Fruit fly (Drosophila melanogaster) whole organism, embryonic: Measurements from ENCODE around the gene CG7916.

ENCODE experiments used
- Asciz ChIP-seq: fragments of 200-800 bp; sonication (Bioruptor generic); optimal IDR thresholded peaks from 2 replicates; lab custom pipeline; 2017; ENCODE audit warnings: missing biosample characterization, mild to moderate bottlenecking, missing genetic modification characterization, missing genetic modification reagents
- CG10147 ChIP-seq: fragments of 200-800 bp; sonication (Bioruptor generic); optimal IDR thresholded peaks from 2 replicates; lab custom pipeline; 2019; ENCODE audit warnings: missing biosample characterization, mild to moderate bottlenecking, missing genetic modification characterization, moderate library complexity
- CG10267 ChIP-seq: fragments of 200-800 bp; sonication (Bioruptor generic); optimal IDR thresholded peaks from 2 replicates; lab custom pipeline; 2018; ENCODE audit warnings: missing biosample characterization, mild to moderate bottlenecking, missing genetic modification characterization, moderate library complexity
- CG11398 ChIP-seq: fragments of 200-800 bp; sonication (Bioruptor generic); optimal IDR thresholded peaks from 2 replicates; lab custom pipeline; 2016; ENCODE audit warnings: missing biosample characterization, missing genetic modification characterization
- CG11504 ChIP-seq: fragments of 200-800 bp; sonication (Bioruptor generic); optimal IDR thresholded peaks from 3 replicates; lab custom pipeline; 2019; ENCODE audit warnings: missing biosample characterization, mild to moderate bottlenecking, missing genetic modification characterization, moderate library complexity
- CG12659 ChIP-seq: fragments of 200-800 bp; sonication (Bioruptor generic); optimal IDR thresholded peaks from 3 replicates; lab custom pipeline; 2017; ENCODE audit warnings: mild to moderate bottlenecking, missing biosample characterization, missing genetic modification reagents, missing genetic modification characterization
- CG13424 ChIP-seq: fragments of 200-800 bp; sonication (Bioruptor generic); optimal IDR thresholded peaks from 2 replicates; lab custom pipeline; 2019; ENCODE audit warnings: missing biosample characterization, mild to moderate bottlenecking, missing genetic modification characterization, moderate library complexity
- CG14710 ChIP-seq: fragments of 200-800 bp; sonication (Bioruptor generic); optimal IDR thresholded peaks from 3 replicates; lab custom pipeline; 2019; ENCODE audit warnings: missing biosample characterization, mild to moderate bottlenecking, missing genetic modification characterization, moderate library complexity
- CG17359 ChIP-seq: fragments of 200-800 bp; sonication (Bioruptor generic); optimal IDR thresholded peaks from 3 replicates; lab custom pipeline; 2018; ENCODE audit warnings: missing biosample characterization, mild to moderate bottlenecking, missing genetic modification characterization, moderate library complexity
- CG17829 ChIP-seq: fragments of 200-800 bp; optimal IDR thresholded peaks from 2 replicates; lab custom pipeline; 2019; ENCODE audit warnings: missing biosample characterization, mild to moderate bottlenecking, missing genetic modification characterization, moderate library complexity
- CG18262 ChIP-seq: fragments of 200-800 bp; optimal IDR thresholded peaks from 3 replicates; lab custom pipeline; 2019; ENCODE audit warnings: missing biosample characterization, mild to moderate bottlenecking, missing genetic modification characterization, moderate library complexity
- CG2129 ChIP-seq: fragments of 200-800 bp; sonication (Bioruptor generic); IDR thresholded peaks from 2 replicates; pipeline ENCODE4 v1.3.6; 2022; ENCODE audit warnings: missing biosample characterization, missing genetic modification characterization; ENCODE audit not compliant: partially characterized antibody
- CG2875 ChIP-seq: fragments of 200-800 bp; sonication (Bioruptor generic); optimal IDR thresholded peaks from 2 replicates; lab custom pipeline; 2017; ENCODE audit warnings: missing biosample characterization, mild to moderate bottlenecking, missing genetic modification characterization, missing genetic modification reagents
- CG33557 ChIP-seq: fragments of 200-800 bp; sonication (Bioruptor generic); optimal IDR thresholded peaks from 2 replicates; lab custom pipeline; 2019; ENCODE audit warnings: missing biosample characterization, mild to moderate bottlenecking, missing genetic modification characterization, moderate library complexity
- CG3407 ChIP-seq: fragments of 200-800 bp; sonication (Bioruptor generic); optimal IDR thresholded peaks from 2 replicates; lab custom pipeline; 2018; ENCODE audit warnings: missing biosample characterization, mild to moderate bottlenecking, missing genetic modification characterization
- CG4820 ChIP-seq: fragments of 200-800 bp; sonication (Bioruptor generic); optimal IDR thresholded peaks from 3 replicates; lab custom pipeline; 2016; ENCODE audit warnings: missing biosample characterization, missing genetic modification characterization
- CG7271 ChIP-seq: fragments of 200-800 bp; sonication (Bioruptor generic); optimal IDR thresholded peaks from 2 replicates; lab custom pipeline; 2018; ENCODE audit warnings: missing biosample characterization, mild to moderate bottlenecking, missing genetic modification characterization, moderate library complexity
- CG7556 ChIP-seq: fragments of 200-800 bp; sonication (Bioruptor generic); optimal IDR thresholded peaks from 2 replicates; lab custom pipeline; 2017; ENCODE audit warnings: missing biosample characterization, mild to moderate bottlenecking, missing genetic modification characterization
- CG7839 ChIP-seq: fragments of 200-800 bp; sonication (Bioruptor generic); optimal IDR thresholded peaks from 3 replicates; lab custom pipeline; 2018; ENCODE audit warnings: missing biosample characterization, mild to moderate bottlenecking, missing genetic modification characterization, moderate library complexity
- CG8924 ChIP-seq: fragments of 200-800 bp; optimal IDR thresholded peaks from 3 replicates; lab custom pipeline; 2019; ENCODE audit warnings: missing biosample characterization, mild to moderate bottlenecking, missing genetic modification characterization, moderate library complexity
- Dbx ChIP-seq: fragments of 200-800 bp; sonication (Bioruptor generic); IDR thresholded peaks from 3 replicates; pipeline ENCODE4 v1.3.6; 2022; ENCODE audit warnings: missing biosample characterization, missing genetic modification characterization
- Dek ChIP-seq: fragments of 200-800 bp; sonication (Bioruptor generic); optimal IDR thresholded peaks from 3 replicates; lab custom pipeline; 2019; ENCODE audit warnings: missing biosample characterization, mild to moderate bottlenecking, missing genetic modification characterization, moderate library complexity
- Dp ChIP-seq: fragments of 200-800 bp; sonication (Bioruptor generic); optimal IDR thresholded peaks from 2 replicates; lab custom pipeline; 2018; ENCODE audit warnings: missing biosample characterization, mild to moderate bottlenecking, missing genetic modification characterization, moderate library complexity
- Eip74EF ChIP-seq, 2 experiments: fragments of 200-800 bp in 1 of 2; fragments of >200 bp in 1 of 2; sonication (Bioruptor generic) in 1 of 2; optimal IDR thresholded peaks; 2 replicates each; lab custom pipeline; 2017 to 2019; ENCODE audit warnings: missing biosample characterization in 2 of 2, missing genetic modification characterization in 2 of 2, mild to moderate bottlenecking in 1 of 2, moderate library complexity in 1 of 2
- Hr51 ChIP-seq, 2 experiments: fragments of 200-800 bp; sonication (Bioruptor generic); optimal IDR thresholded peaks; 2 replicates in 1 of 2; 3 replicates in 1 of 2; lab custom pipeline; 2016 to 2018; ENCODE audit warnings: missing biosample characterization in 2 of 2, missing genetic modification characterization in 2 of 2, mild to moderate bottlenecking in 1 of 2, moderate library complexity in 1 of 2
- MESR4 ChIP-seq: fragments of 200-800 bp; sonication (Bioruptor generic); optimal IDR thresholded peaks from 2 replicates; lab custom pipeline; 2018; ENCODE audit warnings: missing biosample characterization, mild to moderate bottlenecking, missing genetic modification characterization, moderate library complexity
- Nf-YB ChIP-seq: fragments of 200-800 bp; sonication (Bioruptor generic); optimal IDR thresholded peaks from 3 replicates; lab custom pipeline; 2019; ENCODE audit warnings: missing biosample characterization, mild to moderate bottlenecking, missing genetic modification characterization, moderate library complexity
- Oli ChIP-seq: fragments of 200-800 bp; sonication (Bioruptor generic); optimal IDR thresholded peaks from 2 replicates; lab custom pipeline; 2018; ENCODE audit warnings: missing biosample characterization, mild to moderate bottlenecking, missing genetic modification characterization, moderate library complexity
- Ptx1 ChIP-seq: fragments of 200-800 bp; sonication (Bioruptor generic); IDR thresholded peaks from 2 replicates; pipeline ENCODE4 v1.3.6; 2022; ENCODE audit warnings: missing biosample characterization, missing genetic modification characterization
- Ssrp ChIP-seq: fragments of 200-800 bp; sonication (Bioruptor generic); optimal IDR thresholded peaks from 2 replicates; lab custom pipeline; 2018; ENCODE audit warnings: missing biosample characterization, mild to moderate bottlenecking, missing genetic modification characterization, moderate library complexity
- Xbp1 ChIP-seq: fragments of 200-800 bp; sonication (Bioruptor generic); optimal IDR thresholded peaks from 3 replicates; lab custom pipeline; 2016; ENCODE audit warnings: missing biosample characterization, mild to moderate bottlenecking, missing genetic modification characterization
- bigmax ChIP-seq: fragments of 200-800 bp; sonication (Bioruptor generic); optimal IDR thresholded peaks from 2 replicates; lab custom pipeline; 2018; ENCODE audit warnings: missing biosample characterization, mild to moderate bottlenecking, missing genetic modification characterization
- cato ChIP-seq: fragments of 200-800 bp; sonication (Bioruptor generic); optimal IDR thresholded peaks from 2 replicates; lab custom pipeline; 2016; ENCODE audit warnings: missing biosample characterization, missing genetic modification characterization, borderline replicate concordance
- corto ChIP-seq: fragments of 200-800 bp; sonication (Bioruptor generic); optimal IDR thresholded peaks from 2 replicates; lab custom pipeline; 2016; ENCODE audit warnings: missing biosample characterization, mild to moderate bottlenecking, missing genetic modification characterization, moderate library complexity
- eve ChIP-seq, 2 experiments: fragments of >200 bp; optimal IDR thresholded peaks; 2 replicates each; lab custom pipeline; 2017; ENCODE audit warnings: missing biosample characterization in 2 of 2, missing genetic modification characterization in 2 of 2
- grn ChIP-seq: fragments of 200-800 bp; sonication (Bioruptor generic); optimal IDR thresholded peaks from 3 replicates; lab custom pipeline; 2017; ENCODE audit warnings: missing biosample characterization, missing genetic modification characterization
- h ChIP-seq: fragments of >200 bp; optimal IDR thresholded peaks from 2 replicates; lab custom pipeline; 2017
- ham ChIP-seq: fragments of 200-800 bp; sonication (Bioruptor generic); IDR thresholded peaks from 2 replicates; pipeline ENCODE4 v1.3.6; 2022; ENCODE audit warnings: missing biosample characterization, missing genetic modification characterization
- jing ChIP-seq: fragments of 200-800 bp; sonication (Bioruptor generic); optimal IDR thresholded peaks from 2 replicates; lab custom pipeline; 2018; ENCODE audit warnings: missing biosample characterization, mild to moderate bottlenecking, missing genetic modification characterization
- jumu ChIP-seq: fragments of 200-800 bp; sonication (Bioruptor generic); optimal IDR thresholded peaks from 3 replicates; lab custom pipeline; 2016; ENCODE audit warnings: missing biosample characterization, missing genetic modification characterization
- p53 ChIP-seq: fragments of 200-800 bp; sonication (Bioruptor generic); optimal IDR thresholded peaks from 2 replicates; lab custom pipeline; 2016; ENCODE audit warnings: missing biosample characterization, missing genetic modification characterization
- phol ChIP-seq: fragments of 200-800 bp; sonication (Bioruptor generic); optimal IDR thresholded peaks from 3 replicates; lab custom pipeline; 2018; ENCODE audit warnings: missing biosample characterization, mild to moderate bottlenecking, missing genetic modification characterization, moderate library complexity
- pros ChIP-seq: fragments of 200-800 bp; sonication (Bioruptor generic); optimal IDR thresholded peaks from 3 replicates; lab custom pipeline; 2019; ENCODE audit warnings: missing biosample characterization, mild to moderate bottlenecking, missing genetic modification characterization, moderate library complexity
- psq ChIP-seq: fragments of 200-800 bp; sonication (Bioruptor generic); optimal IDR thresholded peaks from 2 replicates; lab custom pipeline; 2017; ENCODE audit warnings: missing biosample characterization, missing genetic modification characterization
- schlank ChIP-seq: fragments of 200-800 bp; sonication (Bioruptor generic); optimal IDR thresholded peaks from 2 replicates; lab custom pipeline; 2018; ENCODE audit warnings: missing biosample characterization, mild to moderate bottlenecking, missing genetic modification characterization
- slp2 ChIP-seq: fragments of 200-800 bp; sonication (Bioruptor generic); optimal IDR thresholded peaks from 2 replicates; lab custom pipeline; 2016; ENCODE audit warnings: missing biosample characterization, missing genetic modification characterization
- so ChIP-seq: fragments of 200-800 bp; sonication (Bioruptor generic); IDR thresholded peaks from 3 replicates; pipeline ENCODE4 v1.3.6; 2022; ENCODE audit warnings: missing biosample characterization, missing genetic modification characterization
- tio ChIP-seq: fragments of 200-800 bp; sonication (Bioruptor generic); optimal IDR thresholded peaks from 2 replicates; lab custom pipeline; 2017; ENCODE audit warnings: missing biosample characterization, missing genetic modification characterization, inconsistent platforms
- vfl ChIP-seq: fragments of 200-800 bp; sonication (Bioruptor generic); optimal IDR thresholded peaks from 2 replicates; lab custom pipeline; 2016; ENCODE audit warnings: missing biosample characterization, missing genetic modification characterization
- zfh1 ChIP-seq: fragments of 200-800 bp; sonication (Bioruptor generic); IDR thresholded peaks from 3 replicates; pipeline ENCODE4 v1.3.6; 2022; ENCODE audit warnings: missing biosample characterization, missing genetic modification characterization

The CG7916 gene

DNA sequence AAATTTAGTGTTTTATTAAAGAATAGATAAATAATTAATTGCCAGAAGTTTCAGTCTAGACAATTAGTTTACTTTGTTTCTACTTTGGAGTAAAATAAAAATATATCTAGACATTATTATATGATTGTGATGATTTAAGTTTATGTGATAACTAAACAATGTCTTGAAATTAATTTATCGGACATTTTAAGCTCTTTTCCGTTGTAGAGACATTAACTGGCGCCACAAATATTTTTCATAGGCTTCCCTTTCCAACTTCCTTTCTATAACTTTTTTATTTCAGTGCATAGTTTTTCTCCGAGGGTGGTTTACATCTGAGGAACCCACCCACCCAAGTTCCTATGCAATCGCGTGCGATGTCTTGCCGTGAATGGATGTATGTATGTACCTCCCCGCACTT, 30.1 kb downstream of the CG7916 start (continued):
- no peak for TF ChIP-seq p53 (GFP tag; lab: Kevin White, UChicago)
- 0 out of 3 replicates have a peak, but pooled peaks have one; percentile 30 for TF ChIP-seq zfh1
- TF ChIP-seq CG10267, result peak; percentile 20
- TF ChIP-seq Eip74EF (GFP tag; optimal IDR thresholded peaks at IDR 0.05; lab: Kevin White, UChicago), result peak in 1 of 2 experiments; percentile 15
- no peak for TF ChIP-seq Dek (tag; lab: Kevin White, UChicago)
- TF ChIP-seq CG7271 (tag; lab: Kevin White, UChicago), result no peak
- TF ChIP-seq Dp (GFP tag; lab: Kevin White, UChicago), result no peak
- peak; percentile 80 for TF ChIP-seq CG18262
- no peak for TF ChIP-seq jumu (GFP tag; lab: Kevin White, UChicago)
- TF ChIP-seq Nf-YB (GFP tag; lab: Kevin White, UChicago), result peak; percentile 17
- TF ChIP-seq CG7556 (GFP tag; lab: Kevin White, UChicago), result peak; percentile 67
- peak; percentile 29 for TF ChIP-seq tio
- TF ChIP-seq CG17829 (tag; lab: Kevin White, UChicago), result peak; percentile 35
- no peak for TF ChIP-seq so (GFP tag; lab: Robert Waterston, UW)
- peak; percentile 41 for TF ChIP-seq Asciz (GFP tag; lab: Kevin White, UChicago)
- peak; percentile 60 for TF ChIP-seq CG14710
- no peak for TF ChIP-seq corto
- no peak for TF ChIP-seq CG2129 (GFP tag; lab: Robert Waterston, UW)
- no peak for TF ChIP-seq schlank (tag; lab: Kevin White, UChicago)
- peak; percentile 70 for TF ChIP-seq pros (GFP tag; lab: Kevin White, UChicago)
- TF ChIP-seq jing, result no peak
- no peak for TF ChIP-seq grn (GFP tag; lab: Kevin White, UChicago)
- peak; percentile 25 for TF ChIP-seq Xbp1 (GFP tag; lab: Kevin White, UChicago)
- peak; percentile 16 for TF ChIP-seq CG12659
- peak; percentile 24 for TF ChIP-seq CG3407 (GFP tag; lab: Kevin White, UChicago)
- peak; percentile 37 for TF ChIP-seq CG33557
- no peak for TF ChIP-seq cato (GFP tag; lab: Kevin White, UChicago)
- TF ChIP-seq slp2 (GFP tag; lab: Kevin White, UChicago), result no peak
- no peak for TF ChIP-seq psq
- TF ChIP-seq Hr51 (GFP tag; optimal IDR thresholded peaks at IDR 0.05; lab: Kevin White, UChicago), result peak in 1 of 2 experiments; percentile 37
- TF ChIP-seq CG2875 (GFP tag; lab: Kevin White, UChicago), result peak; percentile 11
- peak in 1 of 2 experiments; percentile 51 for TF ChIP-seq eve (GFP tag; optimal IDR thresholded peaks at IDR 0.05; lab: Kevin White, UChicago)
- no peak for TF ChIP-seq h (lab: Kevin White, UChicago)
- no peak for TF ChIP-seq bigmax
- no peak for TF ChIP-seq vfl (GFP tag; lab: Kevin White, UChicago)
- peak; percentile 47 for TF ChIP-seq CG8924 (tag; lab: Kevin White, UChicago)
- peak; percentile 26 for TF ChIP-seq CG4820 (GFP tag; lab: Kevin White, UChicago)
- peak; percentile 60 for TF ChIP-seq Oli
- peak; percentile 61 for TF ChIP-seq CG7839
- 0 out of 2 replicates have a peak, but pooled peaks have one; percentile 11 for TF ChIP-seq Ptx1 (GFP tag; lab: Robert Waterston, UW)
- peak; percentile 57 for TF ChIP-seq Ssrp (tag; lab: Kevin White, UChicago)
- peak; percentile 25 for TF ChIP-seq CG17359 (tag; lab: Kevin White, UChicago)
- no peak for TF ChIP-seq ham (GFP tag; lab: Robert Waterston, UW)
- TF ChIP-seq MESR4 (GFP tag; lab: Kevin White, UChicago), result no peak
- no peak for TF ChIP-seq CG11398 (GFP tag; lab: Kevin White, UChicago)
- TF ChIP-seq CG10147 (GFP tag; lab: Kevin White, UChicago), result no peak
- peak; percentile 65 for TF ChIP-seq phol
- peak; percentile 73 for TF ChIP-seq CG11504 (tag; lab: Kevin White, UChicago)
- TF ChIP-seq CG13424 (tag; lab: Kevin White, UChicago), result peak; percentile 57
- TF ChIP-seq Dbx, result no peak
